Fruit fly (Drosophila melanogaster): ENCODE results near the gene CG33679.

DNA sequence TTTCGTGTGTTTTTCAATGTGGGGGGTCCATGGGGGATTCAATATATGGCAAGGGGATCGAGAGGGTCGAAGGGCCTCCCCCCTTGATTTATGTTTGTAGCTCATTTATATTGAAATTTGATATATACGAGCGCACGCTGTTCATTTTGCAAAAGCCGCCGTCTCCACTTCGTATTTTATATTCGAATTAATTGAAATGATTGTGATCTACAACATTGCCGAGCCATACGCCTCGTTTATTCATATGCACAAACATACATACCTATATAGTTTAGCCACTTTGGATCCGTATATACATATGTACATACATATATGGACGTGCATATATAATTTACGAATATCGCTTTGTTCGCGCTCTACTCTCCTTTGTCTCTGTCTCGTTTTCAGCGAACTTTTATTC, 48.0 kb downstream of the CG33679 start:
- no peak for TF ChIP-seq CG8159 (tag; optimal IDR thresholded peaks at IDR 0.05)
- no peak for TF ChIP-seq EcR (GFP tag; optimal IDR thresholded peaks at IDR 0.05)
